Worm (Caenorhabditis elegans): Measurements from ENCODE around the gene ZK1127.13.

DNA sequence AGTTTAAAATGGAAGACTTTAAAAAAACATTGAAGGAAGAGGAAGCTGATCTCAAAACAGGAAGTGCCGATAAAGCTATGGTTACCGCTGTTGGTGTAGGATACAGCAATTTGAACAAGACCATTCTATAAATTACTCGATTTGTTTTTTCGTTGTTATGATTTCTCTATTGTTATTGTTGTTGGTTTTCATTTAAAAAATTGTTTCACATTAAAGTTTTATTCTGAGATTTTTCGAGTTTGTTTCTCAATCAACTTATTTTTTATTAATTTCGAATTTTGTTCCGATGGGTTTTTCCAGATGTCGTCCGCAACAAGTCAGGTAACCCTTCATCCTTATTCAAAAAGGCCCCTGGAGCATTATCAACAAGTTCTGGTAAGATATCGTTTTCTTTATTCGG, 1.3 kb upstream of the ZK1127.13 start, which contains the start of gene ZK1127.12:
- TF ChIP-seq ama-1 (optimal IDR thresholded peaks at IDR 0.05) = no peak
- TF ChIP-seq sea-1 (GFP tag; conservative IDR thresholded peaks at IDR 0.05) = no peak
- no peak for TF ChIP-seq tra-4 (tag; optimal IDR thresholded peaks at IDR 0.05)
- TF ChIP-seq ets-7 (tag; optimal IDR thresholded peaks at IDR 0.05) = no peak
- no peak for TF ChIP-seq flt-1 (GFP tag; IDR thresholded peaks at IDR 0.05)
- TF ChIP-seq aly-1 (tag; optimal IDR thresholded peaks at IDR 0.05) = no peak
- TF ChIP-seq hmg-4 (GFP tag; optimal IDR thresholded peaks at IDR 0.05) = no peak
- no peak for TF ChIP-seq tbx-11 (GFP tag; IDR thresholded peaks at IDR 0.05)
- no peak for TF ChIP-seq pes-1 (GFP tag; IDR thresholded peaks at IDR 0.05)
- no peak for TF ChIP-seq scrt-1 (GFP tag; IDR thresholded peaks at IDR 0.05)

Measured in whole organism, early embryonic.